Worm (Caenorhabditis elegans) whole organism, late embryonic: ENCODE data around the gene cap-2.
A peak's percentile ranks its signal among the peaks of the same experiment; 100 is the strongest.

Experiments used
- C08G9.2 ChIP-seq: sonication (generic microtip); optimal IDR thresholded peaks from 2 replicates; lab custom pipeline; 2016; ENCODE audit warnings: mild to moderate bottlenecking, missing genetic modification characterization, moderate library complexity, missing compliant biosample characterization
- F13H6.1 ChIP-seq: sonication (generic microtip); optimal IDR thresholded peaks from 2 replicates; lab custom pipeline; 2016; ENCODE audit warnings: missing genetic modification characterization, missing compliant biosample characterization
- K02D7.2 ChIP-seq: sonication (generic microtip); optimal IDR thresholded peaks from 2 replicates; lab custom pipeline; 2017; ENCODE audit warnings: mild to moderate bottlenecking, missing genetic modification characterization, missing compliant biosample characterization
- K09A11.1 ChIP-seq: sonication (generic microtip); optimal IDR thresholded peaks from 2 replicates; lab custom pipeline; 2017; ENCODE audit warnings: antibody characterized with exemption, mild to moderate bottlenecking, missing genetic modification characterization, missing compliant biosample characterization; ENCODE audit not compliant: insufficient read depth
- ceh-14 ChIP-seq: sonication (generic microtip); optimal IDR thresholded peaks from 2 replicates; lab custom pipeline; 2016; ENCODE audit warnings: missing genotype, missing genetic modification characterization, missing compliant biosample characterization
- ceh-18 ChIP-seq: sonication (generic microtip); optimal IDR thresholded peaks from 2 replicates; lab custom pipeline; 2016; ENCODE audit warnings: missing genetic modification characterization, missing compliant biosample characterization
- ceh-19 ChIP-seq: fragments of 200-800 bp; sonication (Bioruptor generic); optimal IDR thresholded peaks from 2 replicates; lab custom pipeline; 2018; ENCODE audit warnings: mild to moderate bottlenecking, missing genetic modification characterization, missing compliant biosample characterization
- ceh-2 ChIP-seq: sonication (generic microtip); optimal IDR thresholded peaks from 2 replicates; lab custom pipeline; 2016; ENCODE audit warnings: missing genotype, missing genetic modification characterization, missing compliant biosample characterization
- ceh-22 ChIP-seq: sonication (generic microtip); optimal IDR thresholded peaks from 2 replicates; lab custom pipeline; 2017; ENCODE audit warnings: missing biosample characterization, missing genetic modification characterization
- ceh-24 ChIP-seq: sonication (generic microtip); optimal IDR thresholded peaks from 2 replicates; lab custom pipeline; 2016; ENCODE audit warnings: mild to moderate bottlenecking, missing genetic modification characterization, missing compliant biosample characterization
- ceh-31 ChIP-seq: sonication (generic microtip); optimal IDR thresholded peaks from 2 replicates; lab custom pipeline; 2016; ENCODE audit warnings: missing genetic modification characterization, missing compliant biosample characterization
- ceh-45 ChIP-seq: fragments of 200-800 bp; sonication (Bioruptor generic); IDR thresholded peaks from 2 replicates; pipeline ENCODE4 v1.3.6; 2022; ENCODE audit warnings: missing genetic modification reagents, missing genetic modification characterization, missing compliant biosample characterization
- ceh-48 ChIP-seq: sonication (generic microtip); optimal IDR thresholded peaks from 2 replicates; lab custom pipeline; 2016; ENCODE audit warnings: missing genetic modification characterization, inconsistent platforms, missing compliant biosample characterization
- ceh-6 ChIP-seq: fragments of 200-800 bp; sonication (Bioruptor generic); optimal IDR thresholded peaks from 2 replicates; lab custom pipeline; 2018; ENCODE audit warnings: mild to moderate bottlenecking, missing genetic modification characterization, missing compliant biosample characterization
- ceh-9 ChIP-seq: sonication (generic microtip); optimal IDR thresholded peaks from 2 replicates; lab custom pipeline; 2016; ENCODE audit warnings: mild to moderate bottlenecking, missing genetic modification characterization, inconsistent platforms, missing compliant biosample characterization
- dmd-4 ChIP-seq: sonication (generic microtip); optimal IDR thresholded peaks from 2 replicates; lab custom pipeline; 2016; ENCODE audit warnings: borderline replicate concordance, missing genetic modification characterization, missing compliant biosample characterization
- dve-1 ChIP-seq: sonication (generic microtip); optimal IDR thresholded peaks from 2 replicates; lab custom pipeline; 2017; ENCODE audit warnings: antibody characterized with exemption, mild to moderate bottlenecking, missing genetic modification characterization, missing compliant biosample characterization
- elt-2 ChIP-seq: sonication (generic microtip); optimal IDR thresholded peaks from 2 replicates; lab custom pipeline; 2016; ENCODE audit warnings: missing genetic modification reagents, missing genetic modification characterization, missing compliant biosample characterization
- eyg-1 ChIP-seq: sonication (generic microtip); optimal IDR thresholded peaks from 2 replicates; lab custom pipeline; 2016; ENCODE audit warnings: missing genotype, missing genetic modification characterization, missing compliant biosample characterization
- fkh-10 ChIP-seq: fragments of 150-350 bp; optimal IDR thresholded peaks from 2 replicates; lab custom pipeline; 2014; ENCODE audit warnings: missing biosample characterization, missing genetic modification reagents, missing genetic modification characterization
- fkh-6 ChIP-seq: sonication (generic microtip); optimal IDR thresholded peaks from 2 replicates; lab custom pipeline; 2016; ENCODE audit warnings: missing genetic modification characterization, missing compliant biosample characterization
- gmeb-2 ChIP-seq: sonication (generic microtip); optimal IDR thresholded peaks from 2 replicates; lab custom pipeline; 2016; ENCODE audit warnings: missing genetic modification characterization, inconsistent platforms, missing compliant biosample characterization
- hlh-13 ChIP-seq: fragments of 200-800 bp; sonication (Bioruptor generic); optimal IDR thresholded peaks from 2 replicates; lab custom pipeline; 2018; ENCODE audit warnings: mild to moderate bottlenecking, missing genetic modification characterization, missing compliant biosample characterization
- hlh-15 ChIP-seq: sonication (generic microtip); optimal IDR thresholded peaks from 2 replicates; lab custom pipeline; 2016; ENCODE audit warnings: missing genetic modification characterization, missing compliant biosample characterization
- hlh-30 ChIP-seq: sonication (generic microtip); optimal IDR thresholded peaks from 2 replicates; lab custom pipeline; 2017; ENCODE audit warnings: antibody characterized with exemption, missing genetic modification characterization, missing compliant biosample characterization; ENCODE audit not compliant: insufficient read depth
- hlh-6 ChIP-seq: sonication (generic microtip); optimal IDR thresholded peaks from 2 replicates; lab custom pipeline; 2016; ENCODE audit warnings: missing genotype, missing genetic modification characterization, missing compliant biosample characterization
- hlh-8 ChIP-seq: sonication (generic microtip); optimal IDR thresholded peaks from 2 replicates; lab custom pipeline; 2016; ENCODE audit warnings: missing genotype, missing genetic modification characterization, missing compliant biosample characterization
- lim-6 ChIP-seq: sonication (generic microtip); optimal IDR thresholded peaks from 2 replicates; lab custom pipeline; 2016; ENCODE audit warnings: missing genetic modification characterization, missing compliant biosample characterization
- madf-2 ChIP-seq: sonication (generic microtip); optimal IDR thresholded peaks from 2 replicates; lab custom pipeline; 2017; ENCODE audit warnings: missing genetic modification characterization, missing compliant biosample characterization
- mec-3 ChIP-seq: sonication (generic microtip); optimal IDR thresholded peaks from 2 replicates; lab custom pipeline; 2016; ENCODE audit warnings: borderline replicate concordance, missing genetic modification characterization, missing compliant biosample characterization
- nfya-1 ChIP-seq: sonication (generic microtip); optimal IDR thresholded peaks from 2 replicates; lab custom pipeline; 2017; ENCODE audit warnings: missing genetic modification characterization, mild to moderate bottlenecking, missing compliant biosample characterization, antibody characterized with exemption, moderate library complexity
- nhr-232 ChIP-seq: sonication (generic microtip); optimal IDR thresholded peaks from 2 replicates; lab custom pipeline; 2016; ENCODE audit warnings: missing genetic modification characterization, missing compliant biosample characterization
- npax-4 ChIP-seq: sonication (generic microtip); optimal IDR thresholded peaks from 2 replicates; lab custom pipeline; 2016; ENCODE audit warnings: missing genetic modification characterization, missing compliant biosample characterization
- odd-2 ChIP-seq: sonication (generic microtip); optimal IDR thresholded peaks from 2 replicates; lab custom pipeline; 2017; ENCODE audit warnings: antibody characterized with exemption, mild to moderate bottlenecking, missing genetic modification characterization, missing compliant biosample characterization
- pag-3 ChIP-seq: sonication (generic microtip); optimal IDR thresholded peaks from 2 replicates; lab custom pipeline; 2016; ENCODE audit warnings: missing compliant biosample characterization, missing genetic modification characterization, borderline replicate concordance
- pat-9 ChIP-seq: fragments of 200-800 bp; sonication (Bioruptor generic); optimal IDR thresholded peaks from 2 replicates; lab custom pipeline; 2018; ENCODE audit warnings: mild to moderate bottlenecking, missing genetic modification characterization, moderate library complexity, missing compliant biosample characterization
- pqm-1 ChIP-seq: sonication (generic microtip); optimal IDR thresholded peaks from 2 replicates; lab custom pipeline; 2016; ENCODE audit warnings: missing genetic modification characterization, missing compliant biosample characterization
- pros-1 ChIP-seq: fragments of 150-350 bp; optimal IDR thresholded peaks from 2 replicates; lab custom pipeline; 2014; ENCODE audit warnings: missing biosample characterization, missing genetic modification reagents, missing genetic modification characterization
- ref-2 ChIP-seq: sonication (generic microtip); optimal IDR thresholded peaks from 2 replicates; lab custom pipeline; 2016; ENCODE audit warnings: missing genetic modification characterization, missing compliant biosample characterization
- sox-2 ChIP-seq: fragments of 200-800 bp; sonication (Bioruptor generic); IDR thresholded peaks from 2 replicates; pipeline ENCODE4 v1.3.6; 2022; ENCODE audit warnings: missing genetic modification reagents, missing genetic modification characterization, missing compliant biosample characterization
- sox-4 ChIP-seq: sonication (generic microtip); optimal IDR thresholded peaks from 2 replicates; lab custom pipeline; 2017; ENCODE audit warnings: mild to moderate bottlenecking, missing genetic modification characterization, inconsistent platforms, missing compliant biosample characterization
- tbx-2 ChIP-seq: sonication (generic microtip); optimal IDR thresholded peaks from 2 replicates; lab custom pipeline; 2016; ENCODE audit warnings: missing genetic modification characterization, missing compliant biosample characterization
- tbx-7 ChIP-seq: sonication (generic microtip); optimal IDR thresholded peaks from 2 replicates; lab custom pipeline; 2016; ENCODE audit warnings: missing genotype, missing genetic modification characterization, missing compliant biosample characterization
- unc-42 ChIP-seq: sonication (generic microtip); optimal IDR thresholded peaks from 2 replicates; lab custom pipeline; 2016; ENCODE audit warnings: missing genotype, missing genetic modification characterization, missing compliant biosample characterization
- zip-5 ChIP-seq: sonication (generic microtip); optimal IDR thresholded peaks from 2 replicates; lab custom pipeline; 2016; ENCODE audit warnings: missing genetic modification characterization, missing compliant biosample characterization
- ztf-16 ChIP-seq: sonication (generic microtip); optimal IDR thresholded peaks from 2 replicates; lab custom pipeline; 2017; ENCODE audit warnings: missing genetic modification characterization, missing compliant biosample characterization

The cap-2 gene

DNA sequence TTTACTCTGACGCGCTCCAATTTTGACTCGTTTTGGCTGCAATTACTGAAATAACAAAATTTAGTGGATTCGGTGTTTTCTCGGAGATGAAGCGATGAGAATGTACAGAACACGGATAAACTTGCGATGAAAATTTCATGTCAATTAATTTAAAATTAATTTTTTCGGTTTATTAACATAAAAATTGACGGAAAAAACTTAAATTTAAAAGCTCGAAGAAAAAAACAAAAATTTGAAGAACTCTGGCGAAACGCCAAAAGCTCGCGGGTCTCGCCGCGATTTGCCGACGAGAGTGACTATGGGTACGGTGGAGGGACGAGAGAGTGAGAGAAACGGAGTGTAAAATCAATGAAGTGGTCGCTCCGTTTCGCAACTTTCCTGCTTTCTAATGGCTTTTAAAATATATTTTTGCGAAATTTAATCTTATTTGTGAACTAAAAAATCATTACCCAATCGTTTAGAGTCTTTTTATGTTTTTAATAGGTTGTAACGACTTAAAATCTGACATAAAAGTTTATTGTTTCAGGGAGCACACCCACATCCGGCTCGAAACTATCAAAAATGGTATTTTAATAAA, at the start of gene cap-2, which contains the start of gene gmps-1 (continued):
- no peak for TF ChIP-seq ceh-24 (tag; lab: Kevin White, UChicago)
- no peak for TF ChIP-seq mec-3
- TF ChIP-seq ceh-48 (tag; lab: Kevin White, UChicago), result peak; percentile 98
- peak; percentile 9 for TF ChIP-seq pat-9 (tag; lab: Kevin White, UChicago)
- TF ChIP-seq ceh-45, result no peak
- no peak for TF ChIP-seq hlh-13
- TF ChIP-seq ceh-9 (tag; lab: Kevin White, UChicago), result no peak
- peak; percentile 11 for TF ChIP-seq ztf-16 (tag; lab: Kevin White, UChicago)
- TF ChIP-seq npax-4, result no peak
- TF ChIP-seq fkh-6 (tag; lab: Kevin White, UChicago), result no peak
- peak; percentile 5 for TF ChIP-seq eyg-1
- TF ChIP-seq sox-4 (tag; lab: Kevin White, UChicago), result no peak
- TF ChIP-seq zip-5 (tag; lab: Kevin White, UChicago), result no peak
- peak; percentile 69 for TF ChIP-seq unc-42 (tag; lab: Kevin White, UChicago)
- no peak for TF ChIP-seq tbx-7 (tag; lab: Kevin White, UChicago)
- no peak for TF ChIP-seq fkh-10 (GFP tag; lab: Kevin White, UChicago)

DNA sequence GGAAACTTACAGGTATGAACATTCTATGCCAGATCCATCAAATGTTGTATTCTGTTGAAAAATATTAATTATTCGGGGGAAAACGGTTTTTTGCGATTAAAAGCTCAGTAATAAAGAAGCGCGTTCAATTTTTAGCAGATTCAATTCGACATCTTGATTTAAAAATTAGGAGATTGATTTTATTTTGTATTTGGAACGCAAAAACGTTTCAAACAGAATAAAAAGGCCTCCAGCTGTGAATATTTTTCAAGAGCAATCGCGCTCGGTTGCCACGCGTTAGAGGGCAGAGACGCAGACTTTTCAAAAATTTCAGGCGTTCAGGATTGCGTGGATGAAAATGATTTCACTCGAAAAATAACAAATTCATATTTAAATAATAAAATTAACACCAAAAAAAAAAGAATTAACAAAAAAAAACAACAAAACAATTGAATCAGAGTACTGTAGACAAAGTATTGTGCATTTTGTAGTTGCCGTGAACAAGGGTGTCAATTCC, 49.0 kb upstream of the cap-2 start, which contains the start of gene R06F6.8:
TSS of gene R06F6.8 (minus strand) at position 51 of the 496 bp plus-strand sequence.
- no peak for TF ChIP-seq ceh-6 (GFP tag; lab: Kevin White, UChicago)
- TF ChIP-seq hlh-15 (tag; lab: Kevin White, UChicago), result no peak
- TF ChIP-seq pat-9 (tag; lab: Kevin White, UChicago), result no peak
- no peak for TF ChIP-seq ceh-45
- TF ChIP-seq ref-2 (tag; lab: Kevin White, UChicago), result peak; percentile 71

ce11 chrII:10820679-10821078, 48.3 kb upstream of the cap-2 start, which contains the start of gene ech-4:
ech-4 (plus strand) TSS chrII:10821031.
- TF ChIP-seq ceh-45 (no peak), tbx-7 (tag; lab: Kevin White, UChicago) (no peak), lim-6 (tag; lab: Kevin White, UChicago) (no peak), hlh-8 (no peak), F13H6.1 (tag; lab: Kevin White, UChicago) (no peak), sox-2 (GFP tag; lab: Robert Waterston, UW) (no peak), madf-2 (no peak), ceh-19 (GFP tag; lab: Kevin White, UChicago) (no peak), K02D7.2 (tag; lab: Kevin White, UChicago) (no peak), hlh-15 (tag; lab: Kevin White, UChicago) (no peak), fkh-10 (GFP tag; lab: Kevin White, UChicago) (no peak), hlh-6 (tag; lab: Kevin White, UChicago) (no peak), K09A11.1 (tag; lab: Kevin White, UChicago) (no peak), gmeb-2 (tag; lab: Kevin White, UChicago) (no peak), ceh-14 (tag; lab: Kevin White, UChicago) (no peak), nfya-1 (tag; lab: Kevin White, UChicago) (no peak), ceh-2 (no peak), tbx-2 (tag; lab: Kevin White, UChicago) (no peak), ceh-18 (no peak)

- TF ChIP-seq gmeb-2 (tag; lab: Kevin White, UChicago) (no peak), C08G9.2 (tag; lab: Kevin White, UChicago) (no peak), ceh-2 (no peak), pros-1 (tag; lab: Kevin White, UChicago) (no peak), mec-3 (no peak), nhr-232 (tag; lab: Kevin White, UChicago) (no peak), ceh-31 (peak; percentile 26), pag-3 (tag; lab: Kevin White, UChicago) (no peak), fkh-10 (GFP tag; lab: Kevin White, UChicago) (no peak), odd-2 (tag; lab: Kevin White, UChicago) (no peak), ceh-22 (no peak), dve-1 (peak; percentile 3), ceh-19 (GFP tag; lab: Kevin White, UChicago) (no peak), hlh-30 (peak; percentile 44), hlh-13 (no peak), elt-2 (tag; lab: Kevin White, UChicago) (peak; percentile 48), pqm-1 (tag; lab: Kevin White, UChicago) (no peak), fkh-6 (tag; lab: Kevin White, UChicago) (no peak), dmd-4 (no peak)
These were observed 45.0 kb upstream of the cap-2 start, which contains the start of the genes R06F6.12 and mix-1 for ce11 chrII:10824046-10824445. R06F6.12 (minus strand) TSS chrII:10824081. mix-1 (plus strand) TSS chrII:10824246.
